Worm (Caenorhabditis elegans): Measurements from ENCODE around the gene cutl-16.

ce11 chrII:6482762-6483161 is 41.5 kb downstream of the cutl-16 start:
- TF ChIP-seq tbx-11 (GFP tag; IDR thresholded peaks at IDR 0.05) (no peak), ceh-13 (GFP tag; optimal IDR thresholded peaks at IDR 0.05) (no peak), hmg-4 (GFP tag; optimal IDR thresholded peaks at IDR 0.05) (no peak), ama-1 (optimal IDR thresholded peaks at IDR 0.05) (no peak)
